Fruit fly (Drosophila melanogaster): Measurements from ENCODE around the gene aurB.

DNA sequence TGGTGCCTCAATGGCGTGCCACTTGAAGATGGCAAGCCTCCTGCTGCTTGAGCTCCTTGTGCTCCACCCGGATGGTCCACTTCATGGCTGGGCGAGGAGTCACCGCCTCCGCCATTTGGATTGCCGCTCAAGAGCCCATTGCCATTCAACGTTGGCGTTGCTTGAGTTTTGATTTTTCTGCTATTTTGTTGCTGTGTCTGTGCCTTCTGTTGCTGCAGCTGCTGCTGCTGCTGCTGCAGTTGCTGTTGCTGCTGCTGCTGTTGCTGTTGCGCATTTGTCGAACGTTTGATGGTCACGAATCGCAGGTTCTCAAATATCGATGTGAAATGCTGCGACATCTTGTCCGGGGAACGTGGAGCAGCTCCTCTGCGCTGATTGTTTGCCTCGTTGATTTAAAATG is 26.3 kb downstream of the aurB start:
- TF ChIP-seq cnc (optimal IDR thresholded peaks at IDR 0.05) (no peak), toe (GFP tag; optimal IDR thresholded peaks at IDR 0.05) (no peak), kay (GFP tag; ENCODE audit: borderline replicate concordance) (no peak), CG12768 (GFP tag; optimal IDR thresholded peaks at IDR 0.05) (no peak), CG14711 (tag; optimal IDR thresholded peaks at IDR 0.05) (no peak), CG7045 (GFP tag; optimal IDR thresholded peaks at IDR 0.05) (no peak), pad (GFP tag; optimal IDR thresholded peaks at IDR 0.05) (no peak), Mnt (GFP tag; optimal IDR thresholded peaks at IDR 0.05) (no peak)

Data from whole organism, adult.